Worm (Caenorhabditis elegans): ENCODE results near the gene nas-10.

The nas-10 gene

DNA sequence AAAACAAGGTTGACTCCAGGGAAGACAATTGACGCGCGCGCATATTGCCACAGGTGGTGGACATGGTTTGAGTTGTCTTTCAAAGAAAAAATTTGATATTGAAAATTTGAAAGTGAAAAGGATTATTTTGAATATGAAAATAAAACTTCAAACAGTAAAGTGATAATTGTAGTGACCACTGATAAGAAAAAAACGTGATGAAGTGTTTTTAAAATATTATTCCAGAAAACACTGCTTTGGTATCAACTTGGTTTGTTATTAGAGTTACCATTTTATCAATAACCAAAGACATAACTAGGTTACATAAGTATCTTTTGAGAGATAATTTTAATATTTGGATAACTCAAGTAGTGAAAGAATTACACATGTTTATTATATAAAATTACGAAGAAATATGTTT, 47.1 kb downstream of the nas-10 start:
- TF ChIP-seq flt-1 (GFP tag; IDR thresholded peaks at IDR 0.05): no peak

DNA sequence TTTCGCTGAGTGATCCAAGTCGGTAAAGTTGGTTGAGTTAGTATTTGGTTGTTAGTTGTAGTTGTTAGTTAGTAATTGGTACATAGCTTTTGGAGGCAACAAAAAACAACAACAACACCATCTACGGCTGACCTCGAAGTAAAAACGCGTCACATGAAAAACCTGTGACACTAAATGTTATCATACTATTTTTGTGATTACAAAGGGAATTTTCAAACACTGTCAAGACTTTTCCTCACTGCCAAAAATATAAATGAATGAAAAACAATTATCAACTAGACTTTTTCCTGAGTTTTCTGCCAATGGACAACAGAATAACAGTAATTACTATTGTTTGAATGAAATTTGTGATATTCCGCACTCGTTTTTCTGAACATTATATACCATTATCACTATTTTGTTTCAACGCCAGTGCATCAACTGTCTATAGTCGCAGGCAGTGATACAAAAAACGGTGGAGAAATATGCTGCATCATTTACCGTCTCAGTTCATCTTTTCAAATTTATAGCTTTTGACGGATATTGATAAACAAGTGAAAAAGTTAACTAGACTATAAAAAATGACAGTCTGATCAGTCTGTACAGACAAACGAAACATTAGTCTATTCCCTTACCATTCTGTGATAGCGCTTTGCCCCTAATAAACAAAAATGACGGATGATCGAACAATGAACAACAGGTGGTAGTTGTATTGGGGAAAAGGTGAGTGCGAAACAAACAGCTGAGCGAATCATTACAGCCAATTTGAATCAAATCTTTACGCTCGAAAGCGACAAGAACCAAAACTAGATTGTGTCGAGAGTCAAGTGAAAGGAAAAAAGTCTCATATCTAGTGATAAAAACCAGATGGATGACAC, 48.7 kb downstream of the nas-10 start:
- TF ChIP-seq cog-1 (tag; optimal IDR thresholded peaks at IDR 0.05) (no peak), ztf-29 (GFP tag; IDR thresholded peaks at IDR 0.05) (no peak), tab-1 (GFP tag; IDR thresholded peaks at IDR 0.05) (no peak), ref-1 (GFP tag; conservative IDR thresholded peaks at IDR 0.05) (no peak), klf-2 (GFP tag; conservative IDR thresholded peaks at IDR 0.05) (no peak), ztf-23 (GFP tag; IDR thresholded peaks at IDR 0.05) (no peak), T22C8.4 (GFP tag; IDR thresholded peaks at IDR 0.05) (no peak), med-1 (GFP tag; optimal IDR thresholded peaks at IDR 0.05; ENCODE audit: insufficient read depth) (no peak), flt-1 (GFP tag; IDR thresholded peaks at IDR 0.05) (no peak)

ce11 chrX:10913981-10914380, 49.3 kb downstream of the nas-10 start, which contains the start of gene F47B10.9:
Gene F47B10.9, minus strand, starts transcription at chrX:10914081.
- TF ChIP-seq T22C8.4 (GFP tag; IDR thresholded peaks at IDR 0.05) (no peak), ztf-29 (GFP tag; IDR thresholded peaks at IDR 0.05) (no peak), ztf-23 (GFP tag; IDR thresholded peaks at IDR 0.05) (no peak), tab-1 (GFP tag; IDR thresholded peaks at IDR 0.05) (no peak), cog-1 (tag; optimal IDR thresholded peaks at IDR 0.05) (no peak), klf-2 (GFP tag; conservative IDR thresholded peaks at IDR 0.05) (no peak), flt-1 (GFP tag; IDR thresholded peaks at IDR 0.05) (no peak), med-1 (GFP tag; optimal IDR thresholded peaks at IDR 0.05; ENCODE audit: insufficient read depth) (no peak), ref-1 (GFP tag; conservative IDR thresholded peaks at IDR 0.05) (no peak)

Data from whole organism, midembryonic.